Worm (Caenorhabditis elegans) whole organism, L2 larva: ENCODE measurements around the gene Y69A2AR.16.

Experiments
- egl-27 ChIP-seq: sonication (generic microtip); optimal IDR thresholded peaks from 3 replicates; lab custom pipeline; 2017; ENCODE audit warnings: missing biosample characterization, missing genetic modification reagents, missing genetic modification characterization
- nhr-6 ChIP-seq: fragments of 150-350 bp; optimal IDR thresholded peaks from 2 replicates; lab custom pipeline; 2014; ENCODE audit warnings: missing biosample characterization, missing genetic modification characterization

DNA sequence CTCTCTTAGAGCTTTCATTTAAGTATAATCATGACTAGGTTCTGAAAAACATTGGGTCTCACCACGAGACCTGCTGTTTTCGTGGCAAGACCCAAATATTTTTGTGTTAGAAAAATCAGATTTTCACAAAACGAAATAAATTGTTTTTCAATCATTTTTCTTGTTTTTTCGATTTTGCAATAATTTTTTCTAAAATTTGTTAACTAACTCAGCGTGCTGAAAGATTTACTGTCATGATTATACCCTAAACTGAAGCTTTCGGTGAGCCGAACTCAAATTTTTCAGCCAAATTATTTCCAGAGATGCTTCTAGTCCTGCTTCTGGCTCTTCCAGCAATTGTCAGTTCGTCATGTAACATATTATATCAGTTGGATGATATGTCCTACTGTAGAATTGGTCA, 15.6 kb upstream of the Y69A2AR.16 start, which contains the start of gene Y69A2AL.2:
- no peak for TF ChIP-seq nhr-6
- TF ChIP-seq egl-27 (tag; lab: Kevin White, UChicago), result no peak
